Worm (Caenorhabditis elegans): ENCODE results near the gene hpo-10.

ce11 chrIII:5895913-5896312 lies 16.6 kb downstream of the hpo-10 start, which contains the start of gene pxl-1:
- TF ChIP-seq ztf-11 (tag; optimal IDR thresholded peaks at IDR 0.05) (no peak), egl-27 (tag; optimal IDR thresholded peaks at IDR 0.05) (no peak), ceh-9 (tag; optimal IDR thresholded peaks at IDR 0.05) (no peak)

Data from whole organism, L3 larva.